Worm (Caenorhabditis elegans) whole organism, L1 larva: ENCODE data around the gene T05A8.11.
A peak's percentile ranks its signal among the peaks of the same experiment; 100 is the strongest.

Experiments used
- C04F5.9 ChIP-seq: sonication (generic microtip); optimal IDR thresholded peaks from 2 replicates; lab custom pipeline; 2016; ENCODE audit warnings: missing genetic modification characterization, missing compliant biosample characterization
- C16A3.4 ChIP-seq: fragments of 150-350 bp; optimal IDR thresholded peaks from 2 replicates; lab custom pipeline; 2014; ENCODE audit warnings: missing biosample characterization, missing genetic modification characterization
- C34B4.2 ChIP-seq: sonication (generic microtip); optimal IDR thresholded peaks from 2 replicates; lab custom pipeline; 2017; ENCODE audit warnings: mild to moderate bottlenecking, missing genetic modification characterization, missing compliant biosample characterization
- F16B12.6 ChIP-seq: fragments of 150-350 bp; optimal IDR thresholded peaks from 2 replicates; lab custom pipeline; 2014; ENCODE audit warnings: missing biosample characterization, missing genetic modification characterization
- aha-1 ChIP-seq: fragments of 150-350 bp; optimal IDR thresholded peaks from 2 replicates; lab custom pipeline; 2014; ENCODE audit warnings: missing biosample characterization, missing genetic modification characterization
- alr-1 ChIP-seq: fragments of 200-800 bp; sonication (Bioruptor generic); optimal IDR thresholded peaks from 2 replicates; lab custom pipeline; 2018; ENCODE audit warnings: borderline replicate concordance, mild to moderate bottlenecking, missing genetic modification characterization, missing compliant biosample characterization
- aly-2 ChIP-seq: fragments of 150-350 bp; optimal IDR thresholded peaks from 2 replicates; lab custom pipeline; 2014; ENCODE audit warnings: missing biosample characterization, missing genetic modification characterization
- ama-1 ChIP-seq: fragments of 150-350 bp; optimal IDR thresholded peaks from 2 replicates; lab custom pipeline; 2014
- ceh-8 ChIP-seq: fragments of 200-800 bp; sonication (Bioruptor generic); optimal IDR thresholded peaks from 2 replicates; lab custom pipeline; 2018; ENCODE audit warnings: mild to moderate bottlenecking, missing genetic modification characterization, moderate library complexity, missing compliant biosample characterization
- ceh-88 ChIP-seq: fragments of 200-800 bp; sonication (Bioruptor generic); IDR thresholded peaks from 2 replicates; pipeline ENCODE4 v1.3.6; 2022; ENCODE audit warnings: missing genetic modification characterization, missing compliant biosample characterization
- ces-1 ChIP-seq: fragments of 150-350 bp; optimal IDR thresholded peaks from 2 replicates; lab custom pipeline; 2014; ENCODE audit warnings: missing biosample characterization, missing genetic modification reagents, missing genetic modification characterization
- efl-1 ChIP-seq, 4 experiments: fragments of 150-350 bp; optimal IDR thresholded peaks in 3 of 4; peaks in 1 of 4; 1 replicate in 1 of 4; 2 replicates in 3 of 4; lab custom pipeline; 2014; ENCODE audit warnings: missing biosample characterization in 2 of 4, missing genetic modification characterization in 2 of 4, missing genetic modification reagents in 2 of 4
- egl-27 ChIP-seq, 2 experiments: fragments of 150-350 bp in 1 of 2; sonication (generic microtip); optimal IDR thresholded peaks; 3 replicates each; lab custom pipeline; 2017 to 2018; ENCODE audit warnings: missing biosample characterization in 2 of 2, missing genetic modification characterization in 2 of 2, missing genetic modification reagents in 2 of 2
- elt-3 ChIP-seq, 6 experiments: fragments of 150-350 bp in 1 of 6; sonication (generic microtip); optimal IDR thresholded peaks; 2 replicates each; lab custom pipeline; 2017 to 2018; ENCODE audit warnings: missing biosample characterization in 6 of 6, missing genetic modification characterization in 6 of 6, inconsistent platforms in 1 of 6
- ets-5 ChIP-seq: fragments of 200-800 bp; sonication (Bioruptor generic); IDR thresholded peaks from 2 replicates; pipeline ENCODE4 v1.3.6; 2022; ENCODE audit warnings: missing genetic modification characterization, missing compliant biosample characterization
- fkh-10 ChIP-seq: sonication (generic microtip); optimal IDR thresholded peaks from 2 replicates; lab custom pipeline; 2017; ENCODE audit warnings: missing biosample characterization, missing genetic modification reagents, missing genetic modification characterization
- grh-1 ChIP-seq: fragments of 200-800 bp; sonication (Bioruptor generic); IDR thresholded peaks from 2 replicates; pipeline ENCODE4 v1.3.6; 2022; ENCODE audit warnings: missing genetic modification reagents, missing genetic modification characterization, missing compliant biosample characterization
- hlh-17 ChIP-seq: fragments of 200-800 bp; sonication (Bioruptor generic); optimal IDR thresholded peaks from 2 replicates; lab custom pipeline; 2018; ENCODE audit warnings: missing genetic modification characterization, mild to moderate bottlenecking, missing compliant biosample characterization, moderate library complexity, borderline replicate concordance
- hpl-2 ChIP-seq: fragments of 150-350 bp; optimal IDR thresholded peaks from 2 replicates; lab custom pipeline; 2014; ENCODE audit warnings: missing biosample characterization, missing genetic modification reagents, missing genetic modification characterization
- isw-1 ChIP-seq: fragments of 200-800 bp; sonication (Bioruptor generic); IDR thresholded peaks from 2 replicates; pipeline ENCODE4 v1.3.6; 2022; ENCODE audit warnings: missing genetic modification characterization, missing compliant biosample characterization
- lin-13 ChIP-seq: fragments of 150-350 bp; optimal IDR thresholded peaks from 2 replicates; lab custom pipeline; 2014; ENCODE audit warnings: missing biosample characterization, missing genetic modification reagents, missing genetic modification characterization
- lin-14 ChIP-seq: fragments of 200-800 bp; sonication (Bioruptor generic); optimal IDR thresholded peaks from 2 replicates; lab custom pipeline; 2018; ENCODE audit warnings: mild to moderate bottlenecking, missing genetic modification characterization, moderate library complexity, missing compliant biosample characterization
- lin-35 ChIP-seq, 2 experiments: fragments of 150-350 bp; optimal IDR thresholded peaks; 2 replicates each; lab custom pipeline; 2014; ENCODE audit warnings: missing biosample characterization in 2 of 2, missing genetic modification characterization in 2 of 2, missing genetic modification reagents in 2 of 2
- lin-39 ChIP-seq: fragments of 150-350 bp; optimal IDR thresholded peaks from 2 replicates; lab custom pipeline; 2014; ENCODE audit warnings: missing biosample characterization, missing genetic modification reagents, missing genetic modification characterization
- lir-3 ChIP-seq: sonication (generic microtip); optimal IDR thresholded peaks from 2 replicates; lab custom pipeline; 2016; ENCODE audit warnings: mild to moderate bottlenecking, missing genetic modification characterization, moderate library complexity, missing compliant biosample characterization; ENCODE audit not compliant: poor library complexity
- mab-9 ChIP-seq: fragments of 200-800 bp; sonication (Bioruptor generic); IDR thresholded peaks from 2 replicates; pipeline ENCODE4 v1.3.6; 2022; ENCODE audit warnings: missing genetic modification reagents, missing genetic modification characterization, missing compliant biosample characterization
- nhr-11 ChIP-seq: fragments of 150-350 bp; optimal IDR thresholded peaks from 2 replicates; lab custom pipeline; 2014; ENCODE audit warnings: missing biosample characterization, missing genetic modification characterization
- nhr-12 ChIP-seq: sonication (generic microtip); optimal IDR thresholded peaks from 2 replicates; lab custom pipeline; 2017; ENCODE audit warnings: missing biosample characterization, missing genetic modification characterization
- nhr-19 ChIP-seq: fragments of 200-800 bp; sonication (Bioruptor generic); conservative IDR thresholded peaks from 2 replicates; pipeline ENCODE4 v1.3.6; 2022; ENCODE audit warnings: missing genetic modification characterization, missing compliant biosample characterization
- nhr-28 ChIP-seq: fragments of 150-350 bp; optimal IDR thresholded peaks from 2 replicates; lab custom pipeline; 2014; ENCODE audit warnings: missing biosample characterization, missing genetic modification characterization
- nhr-76 ChIP-seq: sonication (generic microtip); optimal IDR thresholded peaks from 2 replicates; lab custom pipeline; 2017; ENCODE audit warnings: missing biosample characterization, missing genetic modification characterization
- nhr-77 ChIP-seq: fragments of 150-350 bp; optimal IDR thresholded peaks from 2 replicates; lab custom pipeline; 2014; ENCODE audit warnings: missing biosample characterization, missing genetic modification characterization
- nhr-84 ChIP-seq: sonication (generic microtip); optimal IDR thresholded peaks from 2 replicates; lab custom pipeline; 2017; ENCODE audit warnings: missing biosample characterization, missing genetic modification characterization
- pqm-1 ChIP-seq: sonication (generic microtip); optimal IDR thresholded peaks from 3 replicates; lab custom pipeline; 2017; ENCODE audit warnings: missing biosample characterization, missing genetic modification characterization
- rnt-1 ChIP-seq: sonication (generic microtip); optimal IDR thresholded peaks from 2 replicates; lab custom pipeline; 2016; ENCODE audit warnings: mild to moderate bottlenecking, missing genetic modification characterization, moderate library complexity, missing compliant biosample characterization
- skn-1 ChIP-seq: fragments of 150-350 bp; optimal IDR thresholded peaks from 2 replicates; lab custom pipeline; 2014; ENCODE audit warnings: missing biosample characterization, missing genetic modification characterization
- snu-23 ChIP-seq: sonication (generic microtip); optimal IDR thresholded peaks from 2 replicates; lab custom pipeline; 2016; ENCODE audit warnings: missing genetic modification characterization, missing compliant biosample characterization
- sox-4 ChIP-seq: sonication (generic microtip); optimal IDR thresholded peaks from 2 replicates; lab custom pipeline; 2016; ENCODE audit warnings: missing genetic modification characterization, missing compliant biosample characterization
- sup-37 ChIP-seq: fragments of 200-800 bp; sonication (Bioruptor generic); optimal IDR thresholded peaks from 2 replicates; lab custom pipeline; 2018; ENCODE audit warnings: mild to moderate bottlenecking, missing genetic modification characterization, missing compliant biosample characterization
- tbx-2 ChIP-seq: sonication (generic microtip); optimal IDR thresholded peaks from 2 replicates; lab custom pipeline; 2016; ENCODE audit warnings: missing genetic modification characterization, missing compliant biosample characterization
- unc-86 ChIP-seq: sonication (generic microtip); optimal IDR thresholded peaks from 2 replicates; lab custom pipeline; 2016; ENCODE audit warnings: missing genetic modification characterization, missing compliant biosample characterization
- vab-15 ChIP-seq: sonication (generic microtip); optimal IDR thresholded peaks from 2 replicates; lab custom pipeline; 2017; ENCODE audit warnings: missing genotype, mild to moderate bottlenecking, missing genetic modification characterization, missing compliant biosample characterization
- zag-1 ChIP-seq: fragments of 150-350 bp; optimal IDR thresholded peaks from 2 replicates; lab custom pipeline; 2014; ENCODE audit warnings: missing biosample characterization, missing genetic modification characterization
- zip-4 ChIP-seq: fragments of 200-800 bp; sonication (Bioruptor generic); optimal IDR thresholded peaks from 2 replicates; lab custom pipeline; 2018; ENCODE audit warnings: mild to moderate bottlenecking, missing genetic modification characterization, moderate library complexity, missing compliant biosample characterization

The T05A8.11 gene

DNA sequence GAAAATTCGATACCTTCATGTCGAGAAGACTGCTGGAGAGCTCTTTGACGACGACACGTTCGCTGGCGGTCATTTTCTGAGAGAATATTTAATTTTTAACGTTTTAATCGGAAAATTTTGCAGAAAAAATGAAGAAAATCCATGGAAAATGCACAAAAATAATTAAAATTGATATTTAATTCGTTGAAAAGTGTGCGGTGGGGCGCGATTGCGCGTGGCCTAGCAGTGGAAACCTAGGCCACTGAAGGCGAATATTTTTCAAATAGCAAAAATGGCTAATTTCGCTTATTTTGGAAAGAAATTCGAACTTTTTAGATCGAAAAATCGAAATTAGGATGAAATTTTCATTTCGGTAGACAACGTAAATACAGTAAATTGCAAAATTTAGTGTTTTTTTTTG, 27.1 kb upstream of the T05A8.11 start, which contains the start of gene F29A7.6 (continued):
- TF ChIP-seq ces-1 (GFP tag; lab: Kevin White, UChicago) = no peak
- peak; percentile 63 for TF ChIP-seq snu-23 (GFP tag; lab: Kevin White, UChicago)
- TF ChIP-seq vab-15 (tag; lab: Kevin White, UChicago) = no peak
- TF ChIP-seq nhr-12 (tag; lab: Kevin White, UChicago) = no peak
- peak; percentile 95 for TF ChIP-seq rnt-1 (tag; lab: Kevin White, UChicago)
- TF ChIP-seq sup-37 (GFP tag; lab: Kevin White, UChicago) = no peak
- peak; percentile 25 for TF ChIP-seq F16B12.6
- TF ChIP-seq nhr-76 (tag; lab: Kevin White, UChicago) = no peak
- no peak for TF ChIP-seq lir-3 (tag; lab: Kevin White, UChicago)
- no peak for TF ChIP-seq aha-1 (tag; lab: Kevin White, UChicago)
- no peak for TF ChIP-seq alr-1 (tag; lab: Kevin White, UChicago)
- TF ChIP-seq nhr-84 = no peak
- peak in 1 of 6 experiments; percentile 17 for TF ChIP-seq elt-3 (tag; optimal IDR thresholded peaks at IDR 0.05; lab: Kevin White, UChicago)
- no peak for TF ChIP-seq hpl-2 (GFP tag; lab: Kevin White, UChicago)
- TF ChIP-seq skn-1 (tag; lab: Kevin White, UChicago) = peak; percentile 41
- TF ChIP-seq unc-86 (tag; lab: Kevin White, UChicago) = peak; percentile 41
- TF ChIP-seq mab-9 (GFP tag; lab: Robert Waterston, UW) = 0 out of 2 replicates have a peak, but pooled peaks have one; percentile 36
- TF ChIP-seq ama-1 (lab: Kevin White, UChicago) = no peak
- TF ChIP-seq C16A3.4 (tag; lab: Kevin White, UChicago) = peak; percentile 46
- TF ChIP-seq aly-2 (tag; lab: Kevin White, UChicago) = no peak
- TF ChIP-seq C04F5.9 (tag; lab: Kevin White, UChicago) = peak; percentile 20
- TF ChIP-seq egl-27 (tag; optimal IDR thresholded peaks at IDR 0.05; lab: Kevin White, UChicago) = no peak
- peak; percentile 50 for TF ChIP-seq isw-1 (GFP tag; lab: Robert Waterston, UW)
- no peak for TF ChIP-seq nhr-28 (tag; lab: Kevin White, UChicago)
- peak; percentile 2 for TF ChIP-seq lin-39 (tag; lab: Kevin White, UChicago)
- peak; percentile 78 for TF ChIP-seq lin-14 (GFP tag; lab: Kevin White, UChicago)
- TF ChIP-seq ceh-88 = no peak
- peak; percentile 3 for TF ChIP-seq nhr-77
- no peak for TF ChIP-seq pqm-1
- no peak for TF ChIP-seq nhr-11 (tag; lab: Kevin White, UChicago)
- no peak for TF ChIP-seq hlh-17 (GFP tag; lab: Kevin White, UChicago)
- TF ChIP-seq grh-1 (GFP tag; lab: Robert Waterston, UW) = 0 out of 2 replicates have a peak, but pooled peaks have one; percentile 19
- peak; percentile 57 for TF ChIP-seq lin-13 (GFP tag; lab: Kevin White, UChicago)
- no peak for TF ChIP-seq zag-1
- TF ChIP-seq efl-1 (optimal IDR thresholded peaks at IDR 0.05; lab: Kevin White, UChicago) = peak; percentile 67 to 69
- TF ChIP-seq efl-1 (GFP tag; optimal IDR thresholded peaks at IDR 0.05 in 1 of 2; lab: Kevin White, UChicago) = peak; percentile 69 to 92
- peak; percentile 53 to 63 for TF ChIP-seq lin-35 (GFP tag; optimal IDR thresholded peaks at IDR 0.05; lab: Kevin White, UChicago)
- TF ChIP-seq tbx-2 (tag; lab: Kevin White, UChicago) = peak; percentile 78
- peak; percentile 65 for TF ChIP-seq sox-4
- no peak for TF ChIP-seq ceh-8 (GFP tag; lab: Kevin White, UChicago)
- no peak for TF ChIP-seq zip-4 (GFP tag; lab: Kevin White, UChicago)
- TF ChIP-seq C34B4.2 = no peak
- peak; percentile 65 for TF ChIP-seq nhr-19 (GFP tag; lab: Robert Waterston, UW)
- no peak for TF ChIP-seq fkh-10 (GFP tag; lab: Kevin White, UChicago)
- TF ChIP-seq ets-5 = no peak
